Fruit fly (Drosophila melanogaster) whole organism, embryonic: ENCODE results near the gene NijB.
A peak's percentile ranks its signal among the peaks of the same experiment; 100 is the strongest.

ENCODE experiments used
- CG10321 ChIP-seq: fragments of 200-800 bp; sonication (Bioruptor generic); IDR thresholded peaks from 2 replicates; pipeline ENCODE4 v1.3.6; 2022; ENCODE audit warnings: missing biosample characterization, missing genetic modification characterization
- CG11085 ChIP-seq: fragments of 200-800 bp; sonication (Bioruptor generic); IDR thresholded peaks from 2 replicates; pipeline ENCODE4 v1.3.6; 2022; ENCODE audit warnings: missing biosample characterization, missing genetic modification characterization
- CG11560 ChIP-seq: fragments of 200-800 bp; sonication (Bioruptor generic); IDR thresholded peaks from 3 replicates; pipeline ENCODE4 v1.3.6; 2022; ENCODE audit warnings: missing biosample characterization, missing genetic modification characterization
- CG12071 ChIP-seq: fragments of 200-800 bp; sonication (Bioruptor generic); optimal IDR thresholded peaks from 3 replicates; lab custom pipeline; 2018; ENCODE audit warnings: missing biosample characterization, mild to moderate bottlenecking, missing genetic modification characterization
- CG12236 ChIP-seq: fragments of 200-800 bp; sonication (Bioruptor generic); optimal IDR thresholded peaks from 2 replicates; lab custom pipeline; 2016; ENCODE audit warnings: missing biosample characterization, missing genetic modification characterization
- CG1233 ChIP-seq: fragments of 200-800 bp; sonication (Bioruptor generic); optimal IDR thresholded peaks from 4 replicates; lab custom pipeline; 2018; ENCODE audit warnings: missing biosample characterization, mild to moderate bottlenecking, missing genetic modification characterization
- CG12769 ChIP-seq: fragments of 200-800 bp; sonication (Bioruptor generic); optimal IDR thresholded peaks from 2 replicates; lab custom pipeline; 2019; ENCODE audit warnings: missing biosample characterization, mild to moderate bottlenecking, missing genetic modification characterization, moderate library complexity
- CG12942 ChIP-seq: fragments of 200-800 bp; sonication (Bioruptor generic); optimal IDR thresholded peaks from 3 replicates; lab custom pipeline; 2016; ENCODE audit warnings: missing biosample characterization, missing genetic modification characterization
- CG13775 ChIP-seq: fragments of 200-800 bp; sonication (Bioruptor generic); optimal IDR thresholded peaks from 3 replicates; lab custom pipeline; 2017; ENCODE audit warnings: missing biosample characterization, mild to moderate bottlenecking, missing genetic modification characterization
- CG13894 ChIP-seq: fragments of 200-800 bp; sonication (Bioruptor generic); optimal IDR thresholded peaks from 3 replicates; lab custom pipeline; 2018; ENCODE audit warnings: missing biosample characterization, mild to moderate bottlenecking, missing genetic modification characterization, moderate library complexity
- CG15011 ChIP-seq: fragments of 200-800 bp; sonication (Bioruptor generic); optimal IDR thresholded peaks from 3 replicates; lab custom pipeline; 2018; ENCODE audit warnings: missing biosample characterization, mild to moderate bottlenecking, missing genetic modification characterization
- CG15479 ChIP-seq: fragments of 200-800 bp; sonication (Bioruptor generic); optimal IDR thresholded peaks from 3 replicates; lab custom pipeline; 2019; ENCODE audit warnings: missing biosample characterization, mild to moderate bottlenecking, missing genetic modification characterization, moderate library complexity
- CG18599 ChIP-seq: fragments of 200-800 bp; sonication (Bioruptor generic); optimal IDR thresholded peaks from 3 replicates; lab custom pipeline; 2017; ENCODE audit warnings: missing biosample characterization, missing genetic modification characterization, mild to moderate bottlenecking, moderate library complexity, missing genetic modification reagents
- CG2712 ChIP-seq: fragments of 200-800 bp; optimal IDR thresholded peaks from 3 replicates; lab custom pipeline; 2019; ENCODE audit warnings: missing biosample characterization, mild to moderate bottlenecking, missing genetic modification characterization, moderate library complexity
- CG2875 ChIP-seq: fragments of 200-800 bp; sonication (Bioruptor generic); optimal IDR thresholded peaks from 2 replicates; lab custom pipeline; 2017; ENCODE audit warnings: missing biosample characterization, mild to moderate bottlenecking, missing genetic modification characterization, missing genetic modification reagents
- CG3163 ChIP-seq: fragments of 200-800 bp; sonication (Bioruptor generic); optimal IDR thresholded peaks from 3 replicates; lab custom pipeline; 2016; ENCODE audit warnings: missing biosample characterization, missing genetic modification characterization
- CG33213 ChIP-seq: fragments of 200-800 bp; sonication (Bioruptor generic); optimal IDR thresholded peaks from 3 replicates; lab custom pipeline; 2016; ENCODE audit warnings: missing biosample characterization, missing genetic modification characterization
- CG4404 ChIP-seq: fragments of 200-800 bp; sonication (Bioruptor generic); IDR thresholded peaks from 2 replicates; pipeline ENCODE4 v1.3.6; 2022; ENCODE audit warnings: missing biosample characterization, missing genetic modification characterization
- CG8359 ChIP-seq: fragments of 200-800 bp; sonication (Bioruptor generic); optimal IDR thresholded peaks from 2 replicates; lab custom pipeline; 2017; ENCODE audit warnings: missing biosample characterization, mild to moderate bottlenecking, missing genetic modification characterization, borderline replicate concordance
- CG8478 ChIP-seq: fragments of >200 bp; optimal IDR thresholded peaks from 2 replicates; lab custom pipeline; 2018
- CG8924 ChIP-seq: fragments of 200-800 bp; optimal IDR thresholded peaks from 3 replicates; lab custom pipeline; 2019; ENCODE audit warnings: missing biosample characterization, mild to moderate bottlenecking, missing genetic modification characterization, moderate library complexity
- CG9797 ChIP-seq: fragments of 200-800 bp; sonication (Bioruptor generic); optimal IDR thresholded peaks from 3 replicates; lab custom pipeline; 2018; ENCODE audit warnings: missing biosample characterization, mild to moderate bottlenecking, missing genetic modification characterization
- Dfd ChIP-seq, 2 experiments: fragments of >200 bp; optimal IDR thresholded peaks; 2 replicates each; lab custom pipeline; 2017; ENCODE audit warnings: missing biosample characterization in 2 of 2, missing genetic modification characterization in 2 of 2
- ERR ChIP-seq: fragments of 200-800 bp; sonication (Bioruptor generic); optimal IDR thresholded peaks from 2 replicates; lab custom pipeline; 2016; ENCODE audit warnings: missing biosample characterization, missing genetic modification characterization
- Kr ChIP-seq: fragments of 200-800 bp; sonication (Bioruptor generic); optimal IDR thresholded peaks from 2 replicates; lab custom pipeline; 2017; ENCODE audit warnings: missing biosample characterization, mild to moderate bottlenecking, missing genetic modification characterization
- Lpt ChIP-seq: fragments of >200 bp; optimal IDR thresholded peaks from 2 replicates; lab custom pipeline; 2018; ENCODE audit warnings: missing biosample characterization, missing genetic modification characterization
- Mad ChIP-seq: fragments of 200-800 bp; sonication (Bioruptor generic); optimal IDR thresholded peaks from 2 replicates; lab custom pipeline; 2016; ENCODE audit warnings: missing biosample characterization, missing genetic modification characterization
- Meics ChIP-seq: fragments of 200-800 bp; sonication (Bioruptor generic); optimal IDR thresholded peaks from 2 replicates; lab custom pipeline; 2017; ENCODE audit warnings: missing biosample characterization, mild to moderate bottlenecking, missing genetic modification characterization
- Ssrp ChIP-seq: fragments of 200-800 bp; sonication (Bioruptor generic); optimal IDR thresholded peaks from 2 replicates; lab custom pipeline; 2018; ENCODE audit warnings: missing biosample characterization, mild to moderate bottlenecking, missing genetic modification characterization, moderate library complexity
- Usf ChIP-seq: fragments of 200-800 bp; sonication (Bioruptor generic); optimal IDR thresholded peaks from 2 replicates; lab custom pipeline; 2017; ENCODE audit warnings: missing genotype, missing biosample characterization, missing genetic modification characterization
- ase ChIP-seq: fragments of 200-800 bp; sonication (Bioruptor generic); IDR thresholded peaks from 3 replicates; pipeline ENCODE4 v1.3.6; 2022; ENCODE audit warnings: missing biosample characterization, missing genetic modification characterization
- cad ChIP-seq: fragments of >200 bp; optimal IDR thresholded peaks from 2 replicates; lab custom pipeline; 2017; ENCODE audit warnings: missing biosample characterization, missing genetic modification characterization
- cato ChIP-seq: fragments of 200-800 bp; sonication (Bioruptor generic); optimal IDR thresholded peaks from 2 replicates; lab custom pipeline; 2016; ENCODE audit warnings: missing biosample characterization, missing genetic modification characterization, borderline replicate concordance
- chinmo ChIP-seq: fragments of 200-800 bp; sonication (Bioruptor generic); IDR thresholded peaks from 4 replicates; pipeline ENCODE4 v1.3.6; 2022; ENCODE audit warnings: missing biosample characterization, missing genetic modification characterization; ENCODE audit not compliant: partially characterized antibody
- chn ChIP-seq: fragments of 200-800 bp; sonication (Bioruptor generic); optimal IDR thresholded peaks from 2 replicates; lab custom pipeline; 2016; ENCODE audit warnings: missing biosample characterization, missing genetic modification characterization
- corto ChIP-seq: fragments of 200-800 bp; sonication (Bioruptor generic); optimal IDR thresholded peaks from 2 replicates; lab custom pipeline; 2016; ENCODE audit warnings: missing biosample characterization, mild to moderate bottlenecking, missing genetic modification characterization, moderate library complexity
- da ChIP-seq: fragments of 200-800 bp; sonication (Bioruptor generic); optimal IDR thresholded peaks from 2 replicates; lab custom pipeline; 2016; ENCODE audit warnings: missing biosample characterization, missing genetic modification characterization
- fd3F ChIP-seq: fragments of 200-800 bp; sonication (Bioruptor generic); optimal IDR thresholded peaks from 2 replicates; lab custom pipeline; 2018; ENCODE audit warnings: missing biosample characterization, mild to moderate bottlenecking, missing genetic modification characterization, moderate library complexity
- gcm ChIP-seq: fragments of 200-800 bp; sonication (Bioruptor generic); optimal IDR thresholded peaks from 2 replicates; lab custom pipeline; 2019; ENCODE audit warnings: missing biosample characterization, mild to moderate bottlenecking, missing genetic modification characterization, moderate library complexity
- grau ChIP-seq: fragments of 200-800 bp; optimal IDR thresholded peaks from 3 replicates; lab custom pipeline; 2019; ENCODE audit warnings: missing biosample characterization, mild to moderate bottlenecking, missing genetic modification characterization, moderate library complexity
- gt ChIP-seq: fragments of 200-800 bp; sonication (Bioruptor generic); IDR thresholded peaks from 2 replicates; pipeline ENCODE4 v1.3.6; 2022; ENCODE audit warnings: missing biosample characterization, missing genetic modification characterization
- hbn ChIP-seq: fragments of 200-800 bp; sonication (Bioruptor generic); IDR thresholded peaks from 2 replicates; pipeline ENCODE4 v1.3.6; 2022; ENCODE audit warnings: missing biosample characterization, missing genetic modification characterization; ENCODE audit not compliant: partially characterized antibody
- hkb ChIP-seq, 2 experiments: fragments of 200-800 bp in 1 of 2; fragments of >200 bp in 1 of 2; sonication (Bioruptor generic) in 1 of 2; IDR thresholded peaks in 1 of 2; optimal IDR thresholded peaks in 1 of 2; 2 replicates each; pipeline versions ENCODE4 v1.3.6 to Lab custom; 2017 to 2022; ENCODE audit warnings: missing biosample characterization in 1 of 2, missing genetic modification characterization in 1 of 2
- oc ChIP-seq: fragments of 200-800 bp; sonication (Bioruptor generic); optimal IDR thresholded peaks from 2 replicates; lab custom pipeline; 2018; ENCODE audit warnings: missing biosample characterization, mild to moderate bottlenecking, missing genetic modification characterization, moderate library complexity
- odd ChIP-seq: fragments of 200-800 bp; sonication (Bioruptor generic); optimal IDR thresholded peaks from 2 replicates; lab custom pipeline; 2017; ENCODE audit warnings: missing biosample characterization, mild to moderate bottlenecking, missing genetic modification characterization
- phol ChIP-seq: fragments of 200-800 bp; sonication (Bioruptor generic); optimal IDR thresholded peaks from 3 replicates; lab custom pipeline; 2018; ENCODE audit warnings: missing biosample characterization, mild to moderate bottlenecking, missing genetic modification characterization, moderate library complexity
- ranshi ChIP-seq: fragments of 200-800 bp; sonication (Bioruptor generic); IDR thresholded peaks from 2 replicates; pipeline ENCODE4 v1.3.6; 2022; ENCODE audit warnings: missing biosample characterization, missing genetic modification characterization
- schlank ChIP-seq: fragments of 200-800 bp; sonication (Bioruptor generic); optimal IDR thresholded peaks from 2 replicates; lab custom pipeline; 2018; ENCODE audit warnings: missing biosample characterization, mild to moderate bottlenecking, missing genetic modification characterization
- sna ChIP-seq: fragments of 200-800 bp; sonication (Bioruptor generic); IDR thresholded peaks from 2 replicates; pipeline ENCODE4 v1.3.6; 2022; ENCODE audit warnings: missing biosample characterization, missing genetic modification characterization; ENCODE audit not compliant: partially characterized antibody
- sr ChIP-seq: fragments of 200-800 bp; sonication (Bioruptor generic); IDR thresholded peaks from 3 replicates; pipeline ENCODE4 v1.3.6; 2022; ENCODE audit warnings: missing biosample characterization, missing genetic modification characterization
- vnd ChIP-seq: fragments of 200-800 bp; sonication (Bioruptor generic); IDR thresholded peaks from 3 replicates; pipeline ENCODE4 v1.3.6; 2022; ENCODE audit warnings: missing biosample characterization, missing genetic modification characterization; ENCODE audit not compliant: partially characterized antibody

NijB gene

dm6 chr3L:18898086-18898470 is 5.9 kb downstream of the NijB start, which contains the start of gene CG3902 (continued):
- peak; percentile 10 for TF ChIP-seq CG13894
- TF ChIP-seq cato (GFP tag; lab: Kevin White, UChicago) = no peak
- no peak for TF ChIP-seq Dfd (GFP tag; optimal IDR thresholded peaks at IDR 0.05; lab: Kevin White, UChicago)
- peak; percentile 37 for TF ChIP-seq CG12071 (GFP tag; lab: Kevin White, UChicago)
- no peak for TF ChIP-seq CG15479 (GFP tag; lab: Kevin White, UChicago)
- no peak for TF ChIP-seq ase
- TF ChIP-seq hkb (optimal IDR thresholded peaks at IDR 0.05; lab: Kevin White, UChicago) = no peak
- TF ChIP-seq hkb (GFP tag; IDR thresholded peaks at IDR 0.05; lab: Robert Waterston, UW) = no peak
- no peak for TF ChIP-seq CG3163 (GFP tag; lab: Kevin White, UChicago)
- TF ChIP-seq Ssrp (tag; lab: Kevin White, UChicago) = no peak
- TF ChIP-seq CG15011 (GFP tag; lab: Kevin White, UChicago) = no peak
- no peak for TF ChIP-seq vnd (GFP tag; lab: Robert Waterston, UW)
- no peak; the same call in 2 of the 3 replicates for TF ChIP-seq sr (GFP tag; lab: Robert Waterston, UW)
- peak; percentile 5 for TF ChIP-seq CG1233
- no peak for TF ChIP-seq CG12236 (GFP tag; lab: Kevin White, UChicago)
- no peak for TF ChIP-seq gcm (GFP tag; lab: Kevin White, UChicago)
- no peak for TF ChIP-seq hbn
- no peak for TF ChIP-seq Kr (GFP tag; lab: Kevin White, UChicago)
- no peak for TF ChIP-seq CG8924 (tag; lab: Kevin White, UChicago)
- TF ChIP-seq chn = no peak
- TF ChIP-seq chinmo (GFP tag; lab: Robert Waterston, UW) = peak; percentile 89; the same call in 2 of the 4 replicates
- no peak for TF ChIP-seq CG18599 (GFP tag; lab: Kevin White, UChicago)
- TF ChIP-seq Usf (GFP tag; lab: Kevin White, UChicago) = no peak
- no peak for TF ChIP-seq CG8478 (lab: Kevin White, UChicago)
- peak; percentile 82 for TF ChIP-seq CG12769 (tag; lab: Kevin White, UChicago)
- no peak for TF ChIP-seq CG10321 (GFP tag; lab: Robert Waterston, UW)
- TF ChIP-seq odd (GFP tag; lab: Kevin White, UChicago) = peak; percentile 43
- no peak; the same call in 1 of the 2 replicates for TF ChIP-seq ranshi (GFP tag; lab: Robert Waterston, UW)
- no peak for TF ChIP-seq CG4404
- no peak for TF ChIP-seq Lpt
- no peak for TF ChIP-seq Mad (GFP tag; lab: Kevin White, UChicago)
- TF ChIP-seq CG11560 = no peak
- no peak for TF ChIP-seq schlank (tag; lab: Kevin White, UChicago)
- no peak for TF ChIP-seq CG11085
- no peak for TF ChIP-seq CG12942 (GFP tag; lab: Kevin White, UChicago)
- no peak for TF ChIP-seq corto (GFP tag; lab: Kevin White, UChicago)
- no peak for TF ChIP-seq oc (tag; lab: Kevin White, UChicago)
- TF ChIP-seq CG2712 = no peak
- no peak for TF ChIP-seq da
- no peak for TF ChIP-seq gt (GFP tag; lab: Robert Waterston, UW)
- no peak for TF ChIP-seq CG9797 (GFP tag; lab: Kevin White, UChicago)
- TF ChIP-seq grau (tag; lab: Kevin White, UChicago) = no peak
- TF ChIP-seq cad (GFP tag; lab: Kevin White, UChicago) = no peak
- TF ChIP-seq phol (tag; lab: Kevin White, UChicago) = no peak
- no peak for TF ChIP-seq fd3F (GFP tag; lab: Kevin White, UChicago)
- TF ChIP-seq CG2875 = no peak
- peak; percentile 7 for TF ChIP-seq CG33213
- no peak for TF ChIP-seq ERR (GFP tag; lab: Kevin White, UChicago)
- TF ChIP-seq CG8359 (GFP tag; lab: Kevin White, UChicago) = no peak
- peak; percentile 46 for TF ChIP-seq Meics (GFP tag; lab: Kevin White, UChicago)
- TF ChIP-seq sna (GFP tag; lab: Robert Waterston, UW) = no peak
- TF ChIP-seq CG13775 (GFP tag; lab: Kevin White, UChicago) = no peak
